Worm (Caenorhabditis elegans) whole organism, L3 larva: ENCODE data around the gene T04F8.8.

ENCODE experiments used
- R02D3.7 ChIP-seq: fragments of 150-350 bp; optimal IDR thresholded peaks from 2 replicates; lab custom pipeline; 2014; ENCODE audit warnings: missing biosample characterization, missing genetic modification characterization
- nhr-28 ChIP-seq: fragments of 150-350 bp; optimal IDR thresholded peaks from 2 replicates; lab custom pipeline; 2014; ENCODE audit warnings: missing biosample characterization, missing genetic modification characterization

- no peak for TF ChIP-seq nhr-28 (tag; lab: Kevin White, UChicago)
- TF ChIP-seq R02D3.7 (tag; lab: Kevin White, UChicago) = no peak
Measured at ce11 chrX:11673063-11673759, 25.9 kb downstream of the T04F8.8 start.
